Fruit fly (Drosophila melanogaster): ENCODE data around the gene ppk5.

ppk5 gene

dm6 chr3L:21536857-21537256 is 2.4 kb downstream of the ppk5 start, which contains the start of gene Rpn10 (continued):
- TF ChIP-seq tna (GFP tag; IDR thresholded peaks at IDR 0.05; ENCODE audit: partially characterized antibody) (peak; percentile 94), MBD-R2 (GFP tag; IDR thresholded peaks at IDR 0.05) (peak; percentile 99), ato (GFP tag; IDR thresholded peaks at IDR 0.05; ENCODE audit: partially characterized antibody) (peak; percentile 97), sima (GFP tag; optimal IDR thresholded peaks at IDR 0.05) (no peak), CG2199 (GFP tag; IDR thresholded peaks at IDR 0.05) (0 out of 3 replicates have a peak, but pooled peaks have one; percentile 74), CG2116 (GFP tag; optimal IDR thresholded peaks at IDR 0.05) (peak; percentile 54), Dll (GFP tag; IDR thresholded peaks at IDR 0.05; ENCODE audit: partially characterized antibody) (peak; percentile 95), B-H2 (GFP tag; optimal IDR thresholded peaks at IDR 0.05) (peak; percentile 46), hb (GFP tag; IDR thresholded peaks at IDR 0.05; ENCODE audit: partially characterized antibody) (peak; percentile 98), sob (GFP tag; IDR thresholded peaks at IDR 0.05) (peak; percentile 65; the same call in 1 of the 2 replicates), CG15601 (tag; optimal IDR thresholded peaks at IDR 0.05) (peak; percentile 11), MESR4 (GFP tag; optimal IDR thresholded peaks at IDR 0.05) (peak; percentile 76), CG6254 (GFP tag; optimal IDR thresholded peaks at IDR 0.05) (peak; percentile 8), Rfx (GFP tag; IDR thresholded peaks at IDR 0.05) (peak; percentile 65; the same call in 1 of the 2 replicates), CG10654 (GFP tag; optimal IDR thresholded peaks at IDR 0.05) (peak; percentile 11), CG13424 (tag; optimal IDR thresholded peaks at IDR 0.05) (peak; percentile 44), bbx (GFP tag; IDR thresholded peaks at IDR 0.05; ENCODE audit: partially characterized antibody) (peak; percentile 98), CG2712 (tag; optimal IDR thresholded peaks at IDR 0.05) (peak; percentile 53), CG6175 (GFP tag; IDR thresholded peaks at IDR 0.05) (no peak), chif (GFP tag; optimal IDR thresholded peaks at IDR 0.05) (peak in 1 of 2 experiments; percentile 5), bowl (GFP tag; IDR thresholded peaks at IDR 0.05) (no peak), Fer1 (GFP tag; optimal IDR thresholded peaks at IDR 0.05) (peak; percentile 13), hbn (GFP tag; IDR thresholded peaks at IDR 0.05; ENCODE audit: partially characterized antibody) (peak; percentile 98), ranshi (GFP tag; IDR thresholded peaks at IDR 0.05) (no peak), phol (tag; optimal IDR thresholded peaks at IDR 0.05) (peak; percentile 64), Opbp (GFP tag; IDR thresholded peaks at IDR 0.05; ENCODE audit: partially characterized antibody) (peak; percentile 98), HLH4C (GFP tag; IDR thresholded peaks at IDR 0.05; ENCODE audit: partially characterized antibody) (peak; percentile 95), peb (GFP tag; IDR thresholded peaks at IDR 0.05) (no peak), pum (GFP tag; optimal IDR thresholded peaks at IDR 0.05) (peak; percentile 26), tup (GFP tag; optimal IDR thresholded peaks at IDR 0.05) (no peak), CG1603 (tag; optimal IDR thresholded peaks at IDR 0.05) (peak; percentile 83), dmrt11E (tag; optimal IDR thresholded peaks at IDR 0.05) (peak; percentile 17), chm (GFP tag; IDR thresholded peaks at IDR 0.05) (no peak), Sin3A (optimal IDR thresholded peaks at IDR 0.05) (peak; percentile 27), E2f1 (GFP tag; IDR thresholded peaks at IDR 0.05) (no peak), ttk (GFP tag; IDR thresholded peaks at IDR 0.05) (no peak)

- TF ChIP-seq GATAe (GFP tag; conservative IDR thresholded peaks at IDR 0.05), result no peak
- TF ChIP-seq dmrt11E (tag; optimal IDR thresholded peaks at IDR 0.05), result no peak
- TF ChIP-seq zf30C (GFP tag; optimal IDR thresholded peaks at IDR 0.05), result no peak
- peak; percentile 90 for TF ChIP-seq CG8281 (tag; optimal IDR thresholded peaks at IDR 0.05)
- TF ChIP-seq CG32767 (GFP tag; IDR thresholded peaks at IDR 0.05), result no peak
These were observed 4.4 kb downstream of the ppk5 start for dm6 chr3L:21538893-21539244.

Data from whole organism, embryonic.